Worm (Caenorhabditis elegans) whole organism, early embryonic: ENCODE data around the gene C46C2.3.
A peak's percentile ranks its signal among the peaks of the same experiment; 100 is the strongest.

Experiments used
- B0310.2 ChIP-seq: sonication (generic microtip); optimal IDR thresholded peaks from 2 replicates; lab custom pipeline; 2016; ENCODE audit warnings: mild to moderate bottlenecking, missing genetic modification characterization, missing compliant biosample characterization
- F13C5.2 ChIP-seq: sonication (generic microtip); optimal IDR thresholded peaks from 2 replicates; lab custom pipeline; 2017; ENCODE audit warnings: mild to moderate bottlenecking, missing genetic modification characterization, inconsistent platforms, missing compliant biosample characterization
- aly-1 ChIP-seq: sonication (generic microtip); optimal IDR thresholded peaks from 2 replicates; lab custom pipeline; 2016; ENCODE audit warnings: missing genetic modification characterization, missing compliant biosample characterization
- ama-1 ChIP-seq: fragments of 150-350 bp; optimal IDR thresholded peaks from 2 replicates; lab custom pipeline; 2014
- ceh-13 ChIP-seq: fragments of 200-800 bp; sonication (Bioruptor generic); optimal IDR thresholded peaks from 2 replicates; lab custom pipeline; 2018; ENCODE audit warnings: mild to moderate bottlenecking, missing genetic modification characterization, missing compliant biosample characterization
- ceh-36 ChIP-seq: sonication (generic microtip); optimal IDR thresholded peaks from 2 replicates; lab custom pipeline; 2016; ENCODE audit warnings: missing genetic modification characterization, inconsistent platforms, missing compliant biosample characterization
- ets-7 ChIP-seq: sonication (generic microtip); optimal IDR thresholded peaks from 2 replicates; lab custom pipeline; 2016; ENCODE audit warnings: missing genotype, missing genetic modification characterization, missing compliant biosample characterization
- flt-1 ChIP-seq: fragments of 200-800 bp; sonication (Bioruptor generic); IDR thresholded peaks from 2 replicates; pipeline ENCODE4 v1.3.6; 2022; ENCODE audit warnings: missing genetic modification characterization, missing compliant biosample characterization
- hmbx-1 ChIP-seq: sonication (generic microtip); optimal IDR thresholded peaks from 2 replicates; lab custom pipeline; 2016; ENCODE audit warnings: mild to moderate bottlenecking, missing genetic modification characterization, missing compliant biosample characterization
- hmg-4 ChIP-seq: fragments of 200-800 bp; sonication (Bioruptor generic); optimal IDR thresholded peaks from 2 replicates; lab custom pipeline; 2018; ENCODE audit warnings: mild to moderate bottlenecking, missing genetic modification characterization, missing compliant biosample characterization
- hnd-1 ChIP-seq: sonication (generic microtip); optimal IDR thresholded peaks from 2 replicates; lab custom pipeline; 2016; ENCODE audit warnings: missing genetic modification characterization, missing compliant biosample characterization
- pes-1 ChIP-seq: fragments of 200-800 bp; sonication (Bioruptor generic); IDR thresholded peaks from 2 replicates; pipeline ENCODE4 v1.3.6; 2022; ENCODE audit warnings: missing genetic modification reagents, missing genetic modification characterization, missing compliant biosample characterization
- scrt-1 ChIP-seq: fragments of 200-800 bp; sonication (Bioruptor generic); IDR thresholded peaks from 2 replicates; pipeline ENCODE4 v1.3.6; 2022; ENCODE audit warnings: missing genetic modification characterization, missing compliant biosample characterization
- sea-1 ChIP-seq: fragments of 200-800 bp; sonication (Bioruptor generic); conservative IDR thresholded peaks from 2 replicates; pipeline ENCODE4 v1.3.6; 2022; ENCODE audit warnings: missing genetic modification characterization, missing compliant biosample characterization
- tbx-11 ChIP-seq: fragments of 200-800 bp; sonication (Bioruptor generic); IDR thresholded peaks from 2 replicates; pipeline ENCODE4 v1.3.6; 2022; ENCODE audit warnings: missing genetic modification characterization, missing compliant biosample characterization
- tbx-37 ChIP-seq: fragments of 200-800 bp; sonication (Bioruptor generic); conservative IDR thresholded peaks from 2 replicates; pipeline ENCODE4 v1.3.6; 2022; ENCODE audit warnings: missing genetic modification reagents, missing genetic modification characterization, missing compliant biosample characterization
- tra-4 ChIP-seq: sonication (generic microtip); optimal IDR thresholded peaks from 2 replicates; lab custom pipeline; 2017; ENCODE audit warnings: missing genetic modification characterization, missing compliant biosample characterization

C46C2.3 gene

ce11 chrIV:9268916-9269315, 44.0 kb downstream of the C46C2.3 start:
- TF ChIP-seq tbx-37 (GFP tag; lab: Robert Waterston, UW) (no peak), tbx-11 (GFP tag; lab: Robert Waterston, UW) (no peak), sea-1 (GFP tag; lab: Robert Waterston, UW) (no peak; the same call in 1 of the 2 replicates), ama-1 (lab: Kevin White, UChicago) (no peak), ets-7 (no peak), B0310.2 (tag; lab: Kevin White, UChicago) (no peak), pes-1 (no peak), hmg-4 (GFP tag; lab: Kevin White, UChicago) (no peak), hmbx-1 (no peak), F13C5.2 (no peak), hnd-1 (no peak), flt-1 (peak; percentile 58), tra-4 (no peak), ceh-13 (GFP tag; lab: Kevin White, UChicago) (no peak), scrt-1 (GFP tag; lab: Robert Waterston, UW) (peak; percentile 67; the same call in 1 of the 2 replicates), ceh-36 (tag; lab: Kevin White, UChicago) (no peak), aly-1 (tag; lab: Kevin White, UChicago) (peak; percentile 77)

- TF ChIP-seq B0310.2 (tag; lab: Kevin White, UChicago) (no peak), ceh-36 (tag; lab: Kevin White, UChicago) (no peak)
Measured at ce11 chrIV:9269796-9270195, 44.9 kb downstream of the C46C2.3 start, which contains the start of gene flh-3. Gene flh-3 (plus strand): TSS chrIV:9270096.

- TF ChIP-seq aly-1 (tag; lab: Kevin White, UChicago) = no peak
- TF ChIP-seq tbx-11 (GFP tag; lab: Robert Waterston, UW) = no peak
- TF ChIP-seq hmbx-1 = no peak
- TF ChIP-seq hmg-4 (GFP tag; lab: Kevin White, UChicago) = no peak
- TF ChIP-seq tbx-37 (GFP tag; lab: Robert Waterston, UW) = no peak
- TF ChIP-seq F13C5.2 = no peak
- TF ChIP-seq scrt-1 (GFP tag; lab: Robert Waterston, UW) = no peak
- no peak for TF ChIP-seq pes-1
- TF ChIP-seq flt-1 = no peak
- no peak for TF ChIP-seq ets-7
- TF ChIP-seq ama-1 (lab: Kevin White, UChicago) = no peak
- TF ChIP-seq ceh-13 (GFP tag; lab: Kevin White, UChicago) = no peak
- no peak for TF ChIP-seq ceh-36 (tag; lab: Kevin White, UChicago)
- TF ChIP-seq B0310.2 (tag; lab: Kevin White, UChicago) = no peak
- no peak for TF ChIP-seq sea-1 (GFP tag; lab: Robert Waterston, UW)
- no peak for TF ChIP-seq hnd-1
- TF ChIP-seq tra-4 = no peak
Measured at ce11 chrIV:9274008-9274529, 49.1 kb downstream of the C46C2.3 start, which contains the start of gene nmy-3. Gene nmy-3 (plus strand): TSS chrIV:9274479.
